Worm (Caenorhabditis elegans) whole organism, L2 larva: ENCODE results near the gene grl-18.

Experiments used
- ama-1 ChIP-seq: fragments of 150-350 bp; optimal IDR thresholded peaks from 2 replicates; lab custom pipeline; 2018; ENCODE audit warnings: inconsistent platforms
- sem-4 ChIP-seq: fragments of 150-350 bp; optimal IDR thresholded peaks from 2 replicates; lab custom pipeline; 2014; ENCODE audit warnings: missing biosample characterization, missing genetic modification reagents, missing genetic modification characterization
- ztf-4 ChIP-seq: fragments of 150-350 bp; optimal IDR thresholded peaks from 2 replicates; lab custom pipeline; 2014; ENCODE audit warnings: missing biosample characterization, missing genetic modification characterization

- TF ChIP-seq sem-4 (tag; lab: Kevin White, UChicago) (no peak), ama-1 (lab: Kevin White, UChicago) (no peak), ztf-4 (tag; lab: Kevin White, UChicago) (no peak)
Measured at ce11 chrV:5511720-5512119, 23.1 kb upstream of the grl-18 start.
